Worm (Caenorhabditis elegans): Measurements from ENCODE around the gene tba-7.

- TF ChIP-seq T22C8.4 (GFP tag; IDR thresholded peaks at IDR 0.05) (peak; percentile 87), med-1 (GFP tag; optimal IDR thresholded peaks at IDR 0.05; ENCODE audit: insufficient read depth) (peak; percentile 14), flt-1 (GFP tag; IDR thresholded peaks at IDR 0.05) (peak; percentile 96), klf-2 (GFP tag; conservative IDR thresholded peaks at IDR 0.05) (peak; percentile 93), tab-1 (GFP tag; IDR thresholded peaks at IDR 0.05) (peak; percentile 95), ztf-29 (GFP tag; IDR thresholded peaks at IDR 0.05) (peak; percentile 91), cog-1 (tag; optimal IDR thresholded peaks at IDR 0.05) (peak; percentile 83), ztf-23 (GFP tag; IDR thresholded peaks at IDR 0.05) (peak; percentile 93), ref-1 (GFP tag; conservative IDR thresholded peaks at IDR 0.05) (peak; percentile 95)
Measured at ce11 chrIII:11371236-11371635, 352 bp downstream of the tba-7 start.

Measured in whole organism, midembryonic.